Worm (Caenorhabditis elegans): ENCODE data around the gene F13B6.2.

The F13B6.2 gene

ce11 chrIV:7474826-7475225 lies 14.7 kb upstream of the F13B6.2 start, which contains the start of gene slc-25A18.2:
slc-25A18.2 (plus strand) TSS chrIV:7475041.
- no peak for TF ChIP-seq nhr-76 (tag; optimal IDR thresholded peaks at IDR 0.05)
- TF ChIP-seq fkh-10 (GFP tag; optimal IDR thresholded peaks at IDR 0.05), result no peak
- no peak for TF ChIP-seq unc-39 (tag; optimal IDR thresholded peaks at IDR 0.05)
- no peak for TF ChIP-seq eor-1 (tag; optimal IDR thresholded peaks at IDR 0.05)
- no peak for TF ChIP-seq ZK546.5 (tag; optimal IDR thresholded peaks at IDR 0.05)
- no peak for TF ChIP-seq nhr-28 (tag; optimal IDR thresholded peaks at IDR 0.05)
- TF ChIP-seq elt-1 (tag; optimal IDR thresholded peaks at IDR 0.05), result no peak
- TF ChIP-seq elt-3 (tag; optimal IDR thresholded peaks at IDR 0.05), result no peak
- no peak for TF ChIP-seq lsy-12 (tag; optimal IDR thresholded peaks at IDR 0.05)
- TF ChIP-seq fos-1 (tag; optimal IDR thresholded peaks at IDR 0.05), result no peak
- TF ChIP-seq egl-5 (tag; optimal IDR thresholded peaks at IDR 0.05), result no peak
- no peak for TF ChIP-seq nhr-23 (tag; optimal IDR thresholded peaks at IDR 0.05)
- TF ChIP-seq lin-39 (tag; optimal IDR thresholded peaks at IDR 0.05), result no peak

ce11 chrIV:7473159-7473649 lies 13.1 kb upstream of the F13B6.2 start, which contains the start of the genes plk-3 and F55G1.6:
plk-3 (minus strand) TSS chrIV:7473209.
F55G1.6 (plus strand) TSS chrIV:7473517.
- TF ChIP-seq ceh-28 (tag; optimal IDR thresholded peaks at IDR 0.05), result no peak
- TF ChIP-seq fos-1 (tag; optimal IDR thresholded peaks at IDR 0.05), result no peak
- no peak for TF ChIP-seq ztf-11 (tag; optimal IDR thresholded peaks at IDR 0.05)
- TF ChIP-seq elt-3 (tag; optimal IDR thresholded peaks at IDR 0.05), result no peak
- TF ChIP-seq pha-4 (tag; optimal IDR thresholded peaks at IDR 0.05), result no peak
- TF ChIP-seq eor-1 (tag; optimal IDR thresholded peaks at IDR 0.05), result no peak
- TF ChIP-seq snpc-4 (tag; optimal IDR thresholded peaks at IDR 0.05), result no peak

ce11 chrIV:7469782-7470413 lies 9.8 kb upstream of the F13B6.2 start, which contains the start of gene F55G1.7:
F55G1.7 (minus strand) TSS chrIV:7469832.
- TF ChIP-seq nhr-43 (tag; optimal IDR thresholded peaks at IDR 0.05; ENCODE audit: poor library complexity, severe bottlenecking) (peak; percentile 37), nhr-23 (tag; optimal IDR thresholded peaks at IDR 0.05) (no peak), mdl-1 (tag; optimal IDR thresholded peaks at IDR 0.05) (no peak), elt-3 (tag; optimal IDR thresholded peaks at IDR 0.05) (peak in 1 of 3 experiments; percentile 19)

DNA sequence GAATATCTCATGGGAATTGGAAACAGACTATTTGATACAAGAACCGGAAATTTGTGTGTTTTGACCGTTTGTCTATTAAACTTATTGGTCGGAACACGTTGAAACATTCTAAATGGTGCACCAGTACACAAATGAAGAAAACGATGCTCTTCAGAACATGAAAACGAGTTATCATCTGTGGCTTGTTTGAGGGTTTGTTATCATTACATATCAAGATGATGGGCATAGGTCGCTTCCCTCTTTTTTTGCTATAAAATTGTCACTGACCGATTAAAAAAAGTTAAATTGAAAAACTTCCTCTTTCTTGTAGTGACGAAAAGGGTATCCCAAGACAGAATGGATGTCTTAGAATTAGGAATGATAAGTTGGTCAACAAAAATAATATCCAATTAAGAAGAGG lies 8.5 kb upstream of the F13B6.2 start:
- TF ChIP-seq R02D3.7 (tag; optimal IDR thresholded peaks at IDR 0.05) (no peak), ztf-11 (tag; optimal IDR thresholded peaks at IDR 0.05) (no peak), nhr-77 (tag; optimal IDR thresholded peaks at IDR 0.05) (no peak), aly-2 (tag; optimal IDR thresholded peaks at IDR 0.05) (no peak), daf-12 (tag; optimal IDR thresholded peaks at IDR 0.05) (no peak), elt-1 (tag; optimal IDR thresholded peaks at IDR 0.05) (no peak), elt-2 (tag; optimal IDR thresholded peaks at IDR 0.05) (peak; percentile 42)

DNA sequence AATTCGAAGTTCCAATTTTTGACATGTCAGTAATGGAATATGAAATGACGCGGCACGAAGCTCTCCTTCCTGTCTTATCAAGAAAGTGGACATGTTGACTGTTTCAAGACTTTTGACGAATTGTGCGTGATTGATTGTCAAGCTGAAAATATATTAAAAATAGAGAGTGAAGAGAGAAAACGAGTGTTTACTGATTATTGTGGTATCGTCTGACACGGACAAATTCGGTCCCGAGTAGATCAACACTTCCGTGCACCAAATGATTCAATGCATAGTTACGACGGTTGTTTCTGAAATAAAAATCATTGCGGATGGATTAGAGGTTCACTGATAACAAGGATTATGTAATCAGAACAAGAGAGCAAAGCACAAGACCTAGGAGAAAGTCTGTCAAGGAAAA lies 7.0 kb upstream of the F13B6.2 start:
- TF ChIP-seq pqm-1 (tag; optimal IDR thresholded peaks at IDR 0.05) (peak; percentile 36), elt-2 (tag; optimal IDR thresholded peaks at IDR 0.05) (peak; percentile 62), ZK546.5 (tag; optimal IDR thresholded peaks at IDR 0.05) (no peak)

ce11 chrIV:7465857-7466256 lies 5.7 kb upstream of the F13B6.2 start, which contains the start of gene F13B6.3:
F13B6.3 (minus strand) TSS chrIV:7465957.
- TF ChIP-seq unc-39 (tag; optimal IDR thresholded peaks at IDR 0.05), result no peak
- no peak for TF ChIP-seq lin-39 (tag; optimal IDR thresholded peaks at IDR 0.05)
- no peak for TF ChIP-seq skn-1 (tag; optimal IDR thresholded peaks at IDR 0.05)
- no peak for TF ChIP-seq ZK546.5 (tag; optimal IDR thresholded peaks at IDR 0.05)
- no peak for TF ChIP-seq fkh-2 (tag; optimal IDR thresholded peaks at IDR 0.05)
- no peak for TF ChIP-seq pqm-1 (tag; optimal IDR thresholded peaks at IDR 0.05)
- no peak for TF ChIP-seq unc-62 (GFP tag; optimal IDR thresholded peaks at IDR 0.05)
- TF ChIP-seq nhr-12 (tag; optimal IDR thresholded peaks at IDR 0.05), result no peak

DNA sequence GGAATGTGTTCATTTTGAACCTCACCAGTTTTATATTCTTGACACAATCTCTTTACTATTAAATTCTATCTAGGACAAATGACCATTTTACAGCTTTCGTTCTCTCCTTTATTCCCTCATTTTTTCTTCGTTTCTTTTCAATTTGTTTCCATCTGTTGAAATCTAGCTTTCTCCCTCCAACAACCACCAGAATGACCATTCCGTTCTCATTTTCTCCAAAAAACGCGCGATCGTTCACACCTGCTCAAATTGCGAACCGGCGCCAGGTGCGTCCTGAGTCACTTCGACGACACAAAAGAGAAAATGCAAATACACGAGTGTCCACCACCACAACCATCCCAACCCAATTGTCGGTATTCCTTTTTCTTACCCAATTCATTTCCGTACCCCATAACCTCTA lies 3.9 kb downstream of the F13B6.2 start, which contains the start of gene F13B6.1:
Gene F13B6.1, plus strand, starts transcription at position 301 of the 400 bp plus-strand sequence.
- no peak for TF ChIP-seq ztf-4 (tag; optimal IDR thresholded peaks at IDR 0.05)
- no peak for TF ChIP-seq fkh-2 (tag; optimal IDR thresholded peaks at IDR 0.05)
- TF ChIP-seq mdl-1 (tag; optimal IDR thresholded peaks at IDR 0.05), result no peak
- TF ChIP-seq lsy-12 (tag; optimal IDR thresholded peaks at IDR 0.05), result no peak
- no peak for TF ChIP-seq elt-3 (tag; optimal IDR thresholded peaks at IDR 0.05)
- no peak for TF ChIP-seq unc-39 (tag; optimal IDR thresholded peaks at IDR 0.05)
- TF ChIP-seq pqm-1 (tag; optimal IDR thresholded peaks at IDR 0.05), result no peak
- TF ChIP-seq nhr-43 (tag; optimal IDR thresholded peaks at IDR 0.05; ENCODE audit: poor library complexity, severe bottlenecking), result no peak
- TF ChIP-seq daf-12 (tag; optimal IDR thresholded peaks at IDR 0.05), result no peak
- TF ChIP-seq egl-5 (tag; optimal IDR thresholded peaks at IDR 0.05), result no peak
- TF ChIP-seq nhr-237 (tag; optimal IDR thresholded peaks at IDR 0.05), result no peak
- no peak for TF ChIP-seq eor-1 (tag; optimal IDR thresholded peaks at IDR 0.05)
- TF ChIP-seq ceh-9 (tag; optimal IDR thresholded peaks at IDR 0.05), result no peak
- no peak for TF ChIP-seq egl-27 (tag; optimal IDR thresholded peaks at IDR 0.05)
- no peak for TF ChIP-seq elt-2 (tag; optimal IDR thresholded peaks at IDR 0.05)
- TF ChIP-seq nhr-11 (tag; optimal IDR thresholded peaks at IDR 0.05), result no peak
- no peak for TF ChIP-seq skn-1 (tag; optimal IDR thresholded peaks at IDR 0.05)
